Fruit fly (Drosophila melanogaster): ENCODE results near the gene CG16790.

The CG16790 gene

DNA sequence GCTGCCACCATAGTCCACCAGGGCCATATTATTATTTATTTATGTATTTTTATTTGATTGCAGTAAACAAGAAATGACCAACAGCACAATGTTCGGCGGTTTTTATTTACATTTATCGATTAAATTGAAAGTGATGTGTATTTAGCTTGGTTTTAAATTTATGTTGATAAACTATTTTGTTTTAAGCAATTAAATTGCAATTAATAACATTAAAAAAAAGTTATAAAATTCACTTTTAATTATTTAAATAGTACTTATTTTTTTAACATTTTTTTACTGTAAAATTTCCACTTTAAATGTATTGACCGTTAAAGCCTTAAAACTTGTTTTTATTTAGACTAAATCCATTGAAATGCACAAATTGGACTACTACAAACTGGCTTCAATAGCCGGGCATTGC, at the start of gene CG16790:
Gene CG16790 (minus strand): TSS at position 101 of the 400 bp plus-strand sequence.
- TF ChIP-seq CG17806 (tag; optimal IDR thresholded peaks at IDR 0.05): no peak
- TF ChIP-seq Pif1B (GFP tag; optimal IDR thresholded peaks at IDR 0.05): no peak
- no peak for TF ChIP-seq CG14655 (GFP tag; optimal IDR thresholded peaks at IDR 0.05)
- TF ChIP-seq CG9948 (tag; optimal IDR thresholded peaks at IDR 0.05): no peak
- no peak for TF ChIP-seq CG12605 (GFP tag; IDR thresholded peaks at IDR 0.05)
- TF ChIP-seq Snoo (tag; optimal IDR thresholded peaks at IDR 0.05): no peak
- TF ChIP-seq CG4496 (GFP tag; IDR thresholded peaks at IDR 0.05): no peak
- no peak for TF ChIP-seq CG8301 (tag; optimal IDR thresholded peaks at IDR 0.05)
- no peak for TF ChIP-seq Ets98B (GFP tag; IDR thresholded peaks at IDR 0.05)
- no peak for TF ChIP-seq Pif1A (GFP tag; optimal IDR thresholded peaks at IDR 0.05)
- TF ChIP-seq CG32121 (GFP tag; IDR thresholded peaks at IDR 0.05): no peak
- no peak for TF ChIP-seq CG10348 (GFP tag; IDR thresholded peaks at IDR 0.05)
- TF ChIP-seq CG8159 (tag; optimal IDR thresholded peaks at IDR 0.05): no peak
- no peak for TF ChIP-seq EcR (GFP tag; optimal IDR thresholded peaks at IDR 0.05)
- no peak for TF ChIP-seq D1 (tag; optimal IDR thresholded peaks at IDR 0.05)

DNA sequence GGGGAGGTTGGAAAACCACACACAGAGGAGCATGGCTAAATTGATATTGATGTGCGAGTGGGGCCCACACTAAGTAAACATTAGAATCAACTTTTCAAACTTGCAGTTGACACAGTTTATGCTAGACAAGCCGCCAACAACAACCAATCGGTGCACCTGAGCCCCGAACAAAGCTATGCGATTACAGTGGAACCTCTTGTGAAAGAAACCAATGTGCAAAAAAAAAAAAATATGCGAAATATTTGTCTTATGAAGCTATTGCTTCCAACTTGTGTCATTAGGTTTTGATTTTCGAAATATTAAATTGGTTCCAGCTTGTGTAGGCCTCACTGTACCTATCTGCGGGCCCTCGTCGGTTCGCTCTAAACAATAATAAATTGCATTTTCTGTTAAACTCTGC, 48.3 kb upstream of the CG16790 start:
- TF ChIP-seq CG10348 (GFP tag; IDR thresholded peaks at IDR 0.05) (peak; percentile 72; the same call in 1 of the 2 replicates), CG8301 (tag; optimal IDR thresholded peaks at IDR 0.05) (peak; percentile 82), CG32121 (GFP tag; IDR thresholded peaks at IDR 0.05) (peak; percentile 93), CG8159 (tag; optimal IDR thresholded peaks at IDR 0.05) (peak; percentile 56), CG13204 (GFP tag; optimal IDR thresholded peaks at IDR 0.05) (no peak), CG17806 (tag; optimal IDR thresholded peaks at IDR 0.05) (peak; percentile 51), EcR (GFP tag; optimal IDR thresholded peaks at IDR 0.05) (no peak), gl (tag; optimal IDR thresholded peaks at IDR 0.05) (no peak), Pif1A (GFP tag; optimal IDR thresholded peaks at IDR 0.05) (peak; percentile 54), CG9948 (tag; optimal IDR thresholded peaks at IDR 0.05) (peak; percentile 51), CG12605 (GFP tag; IDR thresholded peaks at IDR 0.05) (peak; percentile 86), rn (GFP tag; IDR thresholded peaks at IDR 0.05) (peak; percentile 81), Pif1B (GFP tag; optimal IDR thresholded peaks at IDR 0.05) (peak; percentile 10), CG4496 (GFP tag; IDR thresholded peaks at IDR 0.05) (peak; percentile 95), D1 (tag; optimal IDR thresholded peaks at IDR 0.05) (no peak), CG15710 (tag; optimal IDR thresholded peaks at IDR 0.05) (peak; percentile 35), fd96Ca (GFP tag; IDR thresholded peaks at IDR 0.05) (peak; percentile 94), CG14655 (GFP tag; optimal IDR thresholded peaks at IDR 0.05) (peak; percentile 77), Ets98B (GFP tag; IDR thresholded peaks at IDR 0.05) (peak; percentile 92), CG34367 (tag; optimal IDR thresholded peaks at IDR 0.05) (no peak), Snoo (tag; optimal IDR thresholded peaks at IDR 0.05) (peak; percentile 13)

DNA sequence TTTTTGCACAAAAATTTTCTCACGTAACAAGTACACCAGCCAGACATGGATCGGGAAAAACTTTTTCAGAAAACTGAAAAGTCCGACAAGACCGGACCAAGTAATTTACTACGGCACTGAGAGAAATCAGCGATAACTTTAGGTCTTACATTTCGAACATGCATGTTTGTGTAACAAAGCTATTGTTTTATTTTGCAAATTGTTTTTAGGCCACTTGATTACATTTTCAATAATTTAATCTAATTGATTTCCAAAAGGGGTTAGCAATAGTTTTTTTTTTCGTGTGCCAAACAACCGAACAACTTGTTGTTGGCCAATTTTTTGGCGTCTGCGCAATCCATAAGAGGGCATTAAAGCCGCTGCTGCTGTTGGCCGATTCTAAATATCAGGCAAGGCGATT, 43.1 kb upstream of the CG16790 start:
- TF ChIP-seq Ets98B (GFP tag; IDR thresholded peaks at IDR 0.05) (peak; percentile 95), CG13204 (GFP tag; optimal IDR thresholded peaks at IDR 0.05) (no peak), D1 (tag; optimal IDR thresholded peaks at IDR 0.05) (no peak), CG9948 (tag; optimal IDR thresholded peaks at IDR 0.05) (peak; percentile 52), Pif1A (GFP tag; optimal IDR thresholded peaks at IDR 0.05) (peak; percentile 92), CG32121 (GFP tag; IDR thresholded peaks at IDR 0.05) (peak; percentile 95), rn (GFP tag; IDR thresholded peaks at IDR 0.05) (peak; percentile 84), gl (tag; optimal IDR thresholded peaks at IDR 0.05) (no peak), CG14655 (GFP tag; optimal IDR thresholded peaks at IDR 0.05) (peak; percentile 83), CG10348 (GFP tag; IDR thresholded peaks at IDR 0.05) (peak; percentile 65), CG34367 (tag; optimal IDR thresholded peaks at IDR 0.05) (peak; percentile 29), Snoo (tag; optimal IDR thresholded peaks at IDR 0.05) (peak; percentile 84), CG17806 (tag; optimal IDR thresholded peaks at IDR 0.05) (peak; percentile 70), EcR (GFP tag; optimal IDR thresholded peaks at IDR 0.05) (no peak), CG12605 (GFP tag; IDR thresholded peaks at IDR 0.05) (peak; percentile 90), fd96Ca (GFP tag; IDR thresholded peaks at IDR 0.05) (peak; percentile 94), CG8301 (tag; optimal IDR thresholded peaks at IDR 0.05) (peak; percentile 87), CG8159 (tag; optimal IDR thresholded peaks at IDR 0.05) (peak; percentile 62), Pif1B (GFP tag; optimal IDR thresholded peaks at IDR 0.05) (peak; percentile 84), CG4496 (GFP tag; IDR thresholded peaks at IDR 0.05) (peak; percentile 96), CG15710 (tag; optimal IDR thresholded peaks at IDR 0.05) (peak; percentile 24)

DNA sequence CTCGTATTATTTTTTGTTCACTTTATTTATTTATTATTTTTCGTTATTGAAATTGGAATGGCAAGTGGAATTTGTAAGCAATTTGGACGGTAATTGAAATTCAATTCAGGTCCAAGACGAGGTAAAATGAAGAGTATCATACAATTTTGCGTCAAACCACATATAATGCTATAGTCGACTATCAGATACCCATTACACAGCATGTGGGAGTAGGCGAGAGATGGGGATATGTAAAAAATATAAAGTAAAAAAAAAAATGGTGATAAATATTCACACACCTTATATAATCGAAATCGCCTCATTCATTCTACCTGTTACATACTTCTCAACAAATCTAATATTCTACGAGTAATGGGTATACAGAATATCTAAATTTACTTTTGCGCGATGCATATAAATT, 42.2 kb upstream of the CG16790 start:
- TF ChIP-seq CG14655 (GFP tag; optimal IDR thresholded peaks at IDR 0.05): no peak
- no peak for TF ChIP-seq rn (GFP tag; IDR thresholded peaks at IDR 0.05)

DNA sequence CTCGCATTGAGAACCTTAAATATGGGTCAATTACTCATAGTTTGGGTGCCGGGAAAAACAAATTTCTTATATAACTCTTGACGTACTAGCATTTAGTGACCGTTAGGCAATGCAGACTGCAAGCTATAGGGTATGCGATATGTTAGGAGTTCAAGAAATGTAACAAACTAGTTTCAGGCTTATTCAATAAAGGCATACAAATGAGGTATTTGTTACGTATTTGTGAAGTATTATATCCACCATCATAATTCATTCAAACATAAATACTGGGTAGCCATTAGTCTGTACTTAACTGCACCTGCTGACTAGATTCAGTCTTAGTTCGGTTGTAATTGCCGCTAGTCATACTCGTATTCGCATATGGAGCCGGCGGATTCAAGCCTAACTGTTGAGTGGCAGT, 38.2 kb upstream of the CG16790 start:
- TF ChIP-seq EcR (GFP tag; optimal IDR thresholded peaks at IDR 0.05) (no peak), D1 (tag; optimal IDR thresholded peaks at IDR 0.05) (no peak), CG34367 (tag; optimal IDR thresholded peaks at IDR 0.05) (no peak), rn (GFP tag; IDR thresholded peaks at IDR 0.05) (no peak), CG13204 (GFP tag; optimal IDR thresholded peaks at IDR 0.05) (no peak), CG8301 (tag; optimal IDR thresholded peaks at IDR 0.05) (no peak), CG9948 (tag; optimal IDR thresholded peaks at IDR 0.05) (no peak), CG15710 (tag; optimal IDR thresholded peaks at IDR 0.05) (no peak)

DNA sequence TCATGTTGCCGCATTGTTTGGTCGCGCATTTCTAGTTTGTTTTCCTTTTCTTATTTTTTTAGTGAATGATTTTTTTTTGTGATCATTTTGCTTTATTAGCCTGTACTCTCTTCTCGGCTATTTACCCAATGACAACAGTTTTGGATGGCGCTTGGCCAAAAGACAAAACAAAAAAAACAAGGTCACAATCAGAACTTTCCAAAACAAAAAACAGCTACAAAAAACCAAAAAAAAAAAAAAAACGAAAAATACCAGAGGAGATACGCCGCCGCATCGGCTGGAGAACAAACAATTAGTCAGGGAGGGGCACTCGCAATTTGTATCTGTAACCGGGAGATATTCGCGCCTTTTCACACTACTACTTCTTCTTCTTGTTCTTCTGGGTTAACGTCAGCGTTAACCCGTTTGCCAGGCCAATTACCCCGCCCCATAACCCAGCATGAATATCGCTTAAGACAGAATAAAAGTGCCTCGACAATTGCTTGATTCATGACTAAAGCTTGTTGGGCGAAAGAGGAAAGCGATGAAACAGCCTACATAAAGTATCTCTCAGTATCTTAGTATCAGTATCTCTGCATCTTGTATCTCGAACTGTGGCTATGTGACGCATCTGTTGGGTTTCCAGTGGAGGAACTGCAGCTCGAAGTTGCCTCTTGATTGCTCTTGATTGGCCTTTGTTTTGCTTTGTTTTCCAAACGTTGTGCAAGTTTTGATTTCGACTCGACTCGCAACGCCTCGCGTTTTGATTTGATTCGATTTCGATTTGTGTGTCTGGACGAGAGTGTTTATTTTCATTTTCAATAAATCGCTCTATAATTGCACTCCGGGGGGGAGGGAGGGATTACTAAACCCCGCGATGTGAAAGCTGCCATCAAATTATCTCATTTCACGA, 37.1 kb upstream of the CG16790 start:
- TF ChIP-seq CG32121 (GFP tag; IDR thresholded peaks at IDR 0.05): no peak
- peak; percentile 83 for TF ChIP-seq EcR (GFP tag; optimal IDR thresholded peaks at IDR 0.05)

Measured in whole organism, pupa.